Fruit fly (Drosophila melanogaster) whole organism, wandering third instar larva: ENCODE measurements around the gene CG10097.

ENCODE experiments used
- CG32264 ChIP-seq: fragments of 200-800 bp; sonication (Bioruptor generic); optimal IDR thresholded peaks from 2 replicates; lab custom pipeline; 2016; ENCODE audit warnings: missing biosample characterization, missing genetic modification characterization
- CG9705 ChIP-seq: fragments of 200-800 bp; sonication (Bioruptor generic); optimal IDR thresholded peaks from 2 replicates; lab custom pipeline; 2018; ENCODE audit warnings: missing biosample characterization, mild to moderate bottlenecking, missing genetic modification characterization
- CrebA ChIP-seq: fragments of 200-800 bp; sonication (Bioruptor generic); optimal IDR thresholded peaks from 2 replicates; lab custom pipeline; 2016; ENCODE audit warnings: missing biosample characterization, mild to moderate bottlenecking, missing genetic modification characterization, borderline replicate concordance
- Dif ChIP-seq: fragments of 200-275, 200-300 bp; sonication (Bioruptor generic); optimal IDR thresholded peaks from 2 replicates; lab custom pipeline; 2018; ENCODE audit warnings: missing biosample characterization, missing genetic modification characterization; ENCODE audit not compliant: partially characterized antibody
- GATAd ChIP-seq: sonication (Bioruptor generic); optimal IDR thresholded peaks from 2 replicates; lab custom pipeline; 2016; ENCODE audit warnings: missing biosample characterization, missing genetic modification characterization
- HLH106 ChIP-seq: fragments of 200-800 bp; optimal IDR thresholded peaks from 3 replicates; lab custom pipeline; 2019; ENCODE audit warnings: missing biosample characterization, mild to moderate bottlenecking, missing genetic modification characterization, moderate library complexity
- Hnf4 ChIP-seq: fragments of 200-800 bp; sonication (Bioruptor generic); optimal IDR thresholded peaks from 2 replicates; lab custom pipeline; 2016; ENCODE audit warnings: missing biosample characterization, mild to moderate bottlenecking, missing genetic modification characterization
- Hr83 ChIP-seq: fragments of 200-300 bp; sonication (Bioruptor generic); optimal IDR thresholded peaks from 2 replicates; lab custom pipeline; 2016; ENCODE audit warnings: missing biosample characterization, mild to moderate bottlenecking, missing genetic modification characterization, moderate library complexity; ENCODE audit not compliant: poor library complexity, severe bottlenecking
- Mio ChIP-seq: sonication (Bioruptor generic); optimal IDR thresholded peaks from 2 replicates; lab custom pipeline; 2016; ENCODE audit warnings: missing biosample characterization, missing genetic modification characterization
- N ChIP-seq: fragments of >200 bp; optimal IDR thresholded peaks from 2 replicates; lab custom pipeline; 2018; ENCODE audit warnings: missing biosample characterization, missing external identifiers, missing genetic modification characterization
- Rel ChIP-seq, 2 experiments: fragments of 200-800 bp; sonication (Bioruptor generic) in 1 of 2; optimal IDR thresholded peaks; 2 replicates in 1 of 2; 3 replicates in 1 of 2; lab custom pipeline; 2016 to 2019; ENCODE audit warnings: mild to moderate bottlenecking in 2 of 2, missing biosample characterization in 2 of 2, missing genetic modification characterization in 2 of 2, moderate library complexity in 1 of 2
- br ChIP-seq: fragments of 200-800 bp; sonication (Bioruptor generic); optimal IDR thresholded peaks from 2 replicates; lab custom pipeline; 2016; ENCODE audit warnings: missing biosample characterization, missing genetic modification characterization
- brk ChIP-seq: fragments of 200-800 bp; sonication (Bioruptor generic); optimal IDR thresholded peaks from 2 replicates; lab custom pipeline; 2016; ENCODE audit warnings: missing biosample characterization, mild to moderate bottlenecking, missing genetic modification characterization
- dl ChIP-seq, 2 experiments: fragments of 175-275, 200-275 bp in 1 of 2; fragments of 200-275 bp in 1 of 2; sonication (Bioruptor generic); optimal IDR thresholded peaks; lab custom pipeline; 2018; ENCODE audit warnings: mild to moderate bottlenecking in 2 of 2, missing biosample characterization in 2 of 2, missing genetic modification characterization in 2 of 2, moderate library complexity in 2 of 2; ENCODE audit not compliant: partially characterized antibody in 2 of 2, insufficient read depth in 1 of 2
- dmrt93B ChIP-seq: fragments of 200-800 bp; sonication (Bioruptor generic); optimal IDR thresholded peaks from 2 replicates; lab custom pipeline; 2018; ENCODE audit warnings: missing biosample characterization, mild to moderate bottlenecking, missing genetic modification characterization
- dsf ChIP-seq: sonication (Bioruptor generic); optimal IDR thresholded peaks from 2 replicates; lab custom pipeline; 2016; ENCODE audit warnings: missing biosample characterization, missing genetic modification characterization, borderline replicate concordance
- fru ChIP-seq: fragments of 200-800 bp; sonication (Bioruptor generic); optimal IDR thresholded peaks from 3 replicates; lab custom pipeline; 2016; ENCODE audit warnings: missing biosample characterization, mild to moderate bottlenecking, missing genetic modification characterization
- h ChIP-seq: fragments of 200-800 bp; sonication (Bioruptor generic); optimal IDR thresholded peaks from 3 replicates; lab custom pipeline; 2016; ENCODE audit warnings: missing biosample characterization, mild to moderate bottlenecking, missing genetic modification characterization
- lola ChIP-seq: fragments of >200 bp; optimal IDR thresholded peaks from 2 replicates; lab custom pipeline; 2017; ENCODE audit warnings: missing biosample characterization, missing genetic modification characterization
- pan ChIP-seq: fragments of >200 bp; optimal IDR thresholded peaks from 2 replicates; lab custom pipeline; 2017
- psq ChIP-seq: fragments of 200-800 bp; sonication (Bioruptor generic); optimal IDR thresholded peaks from 3 replicates; lab custom pipeline; 2017; ENCODE audit warnings: missing biosample characterization, mild to moderate bottlenecking, missing genetic modification characterization, moderate library complexity
- rgr ChIP-seq: fragments of 200-800 bp; sonication (Bioruptor generic); optimal IDR thresholded peaks from 3 replicates; lab custom pipeline; 2016; ENCODE audit warnings: missing biosample characterization, mild to moderate bottlenecking, missing genetic modification characterization
- sage ChIP-seq: fragments of 200-800 bp; sonication (Bioruptor generic); optimal IDR thresholded peaks from 2 replicates; lab custom pipeline; 2016; ENCODE audit warnings: missing biosample characterization, mild to moderate bottlenecking, missing genetic modification characterization
- sv ChIP-seq: fragments of 200-800 bp; sonication (Bioruptor generic); optimal IDR thresholded peaks from 3 replicates; lab custom pipeline; 2016; ENCODE audit warnings: missing biosample characterization, missing genetic modification characterization
- usp ChIP-seq: fragments of >200 bp; optimal IDR thresholded peaks from 2 replicates; lab custom pipeline; 2017; ENCODE audit warnings: missing biosample characterization, missing genetic modification characterization
- woc ChIP-seq: sonication (Bioruptor generic); optimal IDR thresholded peaks from 2 replicates; lab custom pipeline; 2016; ENCODE audit warnings: missing biosample characterization, mild to moderate bottlenecking, missing genetic modification characterization

CG10097 gene

dm6 chr3R:12378200-12378599 lies 17.6 kb downstream of the CG10097 start, which contains the start of gene GstD7:
Gene GstD7, plus strand, starts transcription at chr3R:12378500.
- TF ChIP-seq dl (GFP tag; optimal IDR thresholded peaks at IDR 0.05; lab: Kevin White, UChicago; ENCODE audit: insufficient read depth in 1 of 2, partially characterized antibody in 2 of 2) (no peak), lola (GFP tag; lab: Kevin White, UChicago) (no peak)

- no peak for TF ChIP-seq brk (GFP tag; lab: Kevin White, UChicago)
- TF ChIP-seq br (GFP tag; lab: Kevin White, UChicago) = no peak
- no peak for TF ChIP-seq Mio (GFP tag; lab: Kevin White, UChicago)
- no peak for TF ChIP-seq Hnf4 (GFP tag; lab: Kevin White, UChicago)
These were observed 19.0 kb downstream of the CG10097 start, which contains the start of gene GstD6 for dm6 chr3R:12376828-12377227. Gene GstD6, plus strand, starts transcription at chr3R:12377128.

dm6 chr3R:12375258-12375783 lies 20.5 kb downstream of the CG10097 start, which contains the start of gene GstD5:
Gene GstD5, plus strand, starts transcription at chr3R:12375733.
- no peak for TF ChIP-seq psq

- TF ChIP-seq pan (lab: Kevin White, UChicago) (no peak), N (no peak), Rel (GFP tag; optimal IDR thresholded peaks at IDR 0.05; lab: Kevin White, UChicago) (no peak), Rel (tag; optimal IDR thresholded peaks at IDR 0.05; lab: Kevin White, UChicago) (no peak), dl (GFP tag; optimal IDR thresholded peaks at IDR 0.05; lab: Kevin White, UChicago; ENCODE audit: insufficient read depth in 1 of 2, partially characterized antibody in 2 of 2) (no peak), Mio (GFP tag; lab: Kevin White, UChicago) (no peak), Hr83 (GFP tag; lab: Kevin White, UChicago) (no peak), CG32264 (no peak), CG9705 (GFP tag; lab: Kevin White, UChicago) (no peak), fru (GFP tag; lab: Kevin White, UChicago) (no peak), GATAd (GFP tag; lab: Kevin White, UChicago) (no peak), CrebA (GFP tag; lab: Kevin White, UChicago) (no peak), sage (GFP tag; lab: Kevin White, UChicago) (no peak), h (GFP tag; lab: Kevin White, UChicago) (no peak), dmrt93B (GFP tag; lab: Kevin White, UChicago) (no peak), lola (GFP tag; lab: Kevin White, UChicago) (no peak), usp (GFP tag; lab: Kevin White, UChicago) (no peak), psq (no peak)
These were observed 22.0 kb downstream of the CG10097 start, which contains the start of gene GstD4 for dm6 chr3R:12373800-12374199. Gene GstD4, plus strand, starts transcription at chr3R:12374100.

dm6 chr3R:12372800-12373199 lies 23.0 kb downstream of the CG10097 start, which contains the start of gene GstD3:
Gene GstD3, plus strand, starts transcription at chr3R:12373068.
- TF ChIP-seq lola (GFP tag; lab: Kevin White, UChicago) = no peak
- TF ChIP-seq HLH106 = no peak

dm6 chr3R:12371671-12372070 lies 24.1 kb downstream of the CG10097 start, which contains the start of gene GstD2:
Gene GstD2, plus strand, starts transcription at chr3R:12371971.
- TF ChIP-seq Dif (GFP tag; lab: Kevin White, UChicago) (no peak), rgr (GFP tag; lab: Kevin White, UChicago) (no peak), dl (GFP tag; optimal IDR thresholded peaks at IDR 0.05; lab: Kevin White, UChicago; ENCODE audit: insufficient read depth in 1 of 2, partially characterized antibody in 2 of 2) (no peak), psq (no peak), lola (GFP tag; lab: Kevin White, UChicago) (no peak), dsf (GFP tag; lab: Kevin White, UChicago) (no peak), N (no peak), CrebA (GFP tag; lab: Kevin White, UChicago) (no peak), brk (GFP tag; lab: Kevin White, UChicago) (no peak), sv (GFP tag; lab: Kevin White, UChicago) (no peak), Hr83 (GFP tag; lab: Kevin White, UChicago) (no peak), woc (GFP tag; lab: Kevin White, UChicago) (no peak), CG32264 (no peak)
